Worm (Caenorhabditis elegans) whole organism, late embryonic: ENCODE measurements around the gene srx-96.

Experiments used
- ceh-19 ChIP-seq: fragments of 200-800 bp; sonication (Bioruptor generic); optimal IDR thresholded peaks from 2 replicates; lab custom pipeline; 2018; ENCODE audit warnings: mild to moderate bottlenecking, missing genetic modification characterization, missing compliant biosample characterization
- dmd-4 ChIP-seq: sonication (generic microtip); optimal IDR thresholded peaks from 2 replicates; lab custom pipeline; 2016; ENCODE audit warnings: borderline replicate concordance, missing genetic modification characterization, missing compliant biosample characterization
- nhr-11 ChIP-seq: fragments of 150-350 bp; optimal IDR thresholded peaks from 2 replicates; lab custom pipeline; 2014; ENCODE audit warnings: missing biosample characterization, missing genetic modification characterization
- pqm-1 ChIP-seq: sonication (generic microtip); optimal IDR thresholded peaks from 2 replicates; lab custom pipeline; 2016; ENCODE audit warnings: missing genetic modification characterization, missing compliant biosample characterization
- pros-1 ChIP-seq: fragments of 150-350 bp; optimal IDR thresholded peaks from 2 replicates; lab custom pipeline; 2014; ENCODE audit warnings: missing biosample characterization, missing genetic modification reagents, missing genetic modification characterization

- TF ChIP-seq nhr-11 (no peak), ceh-19 (no peak), pros-1 (tag; lab: Kevin White, UChicago) (no peak), dmd-4 (tag; lab: Kevin White, UChicago) (no peak), pqm-1 (no peak)
These were observed 28.7 kb downstream of the srx-96 start for ce11 chrV:13739901-13740300.
